Worm (Caenorhabditis elegans) whole organism, midembryonic: ENCODE results near the gene C25H3.3.

Experiments
- T22C8.4 ChIP-seq: fragments of 200-800 bp; sonication (Bioruptor generic); IDR thresholded peaks from 2 replicates; pipeline ENCODE4 v1.3.6; 2022; ENCODE audit warnings: missing genetic modification characterization, missing compliant biosample characterization
- flt-1 ChIP-seq: fragments of 200-800 bp; sonication (Bioruptor generic); IDR thresholded peaks from 2 replicates; pipeline ENCODE4 v1.3.6; 2022; ENCODE audit warnings: missing genetic modification characterization, missing compliant biosample characterization
- med-1 ChIP-seq: sonication (generic microtip); optimal IDR thresholded peaks from 2 replicates; lab custom pipeline; 2017; ENCODE audit warnings: missing genetic modification characterization, mild to moderate bottlenecking, missing compliant biosample characterization, antibody characterized with exemption, missing genetic modification reagents; ENCODE audit not compliant: insufficient read depth
- ref-1 ChIP-seq: fragments of 200-800 bp; sonication (Bioruptor generic); conservative IDR thresholded peaks from 2 replicates; pipeline ENCODE4 v1.3.6; 2022; ENCODE audit warnings: missing genetic modification reagents, missing genetic modification characterization, missing compliant biosample characterization
- ztf-29 ChIP-seq: fragments of 200-800 bp; sonication (Bioruptor generic); IDR thresholded peaks from 2 replicates; pipeline ENCODE4 v1.3.6; 2022; ENCODE audit warnings: missing genetic modification reagents, missing genetic modification characterization, missing compliant biosample characterization

DNA sequence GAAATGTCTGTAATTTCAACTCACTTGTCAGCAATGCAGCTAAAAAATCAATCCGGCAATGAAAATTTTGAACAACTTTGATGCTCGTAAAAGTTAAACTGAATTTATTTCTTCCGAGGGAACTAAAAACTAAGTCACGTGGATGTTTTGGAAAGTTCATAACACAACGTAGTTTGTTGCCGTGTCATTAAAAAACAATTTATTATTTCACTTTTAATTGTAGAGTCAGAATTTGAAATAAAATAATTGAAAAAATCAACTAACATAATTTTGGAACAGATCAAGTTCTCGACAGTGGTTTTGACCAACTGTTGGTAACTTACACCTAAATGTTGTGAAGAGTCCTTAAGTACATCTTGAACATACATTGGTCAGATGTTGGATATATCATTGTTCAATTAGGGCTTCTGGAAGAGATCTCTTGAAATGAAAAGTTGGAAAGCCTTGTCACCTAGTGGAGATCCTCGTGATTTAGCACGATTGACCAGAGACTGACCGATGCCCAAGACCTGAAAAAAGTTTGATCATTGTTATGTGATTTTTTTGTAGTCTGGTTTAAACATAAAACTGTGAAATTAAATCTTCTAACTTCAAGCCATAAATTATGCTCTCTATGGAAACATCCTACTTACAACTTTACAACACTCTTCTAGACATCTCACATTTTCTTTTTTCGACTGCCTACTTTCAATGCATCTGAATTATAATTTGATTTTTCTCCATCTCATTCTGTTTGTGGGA is 36.5 kb downstream of the C25H3.3 start, which contains the start of the genes C18A3.7 and C18A3.11:
- TF ChIP-seq ref-1 (GFP tag; lab: Robert Waterston, UW) (no peak), flt-1 (GFP tag; lab: Robert Waterston, UW) (no peak), med-1 (GFP tag; lab: Kevin White, UChicago) (no peak), T22C8.4 (no peak), ztf-29 (GFP tag; lab: Robert Waterston, UW) (no peak)
